Worm (Caenorhabditis elegans) whole organism, L4 larva: ENCODE measurements around the gene C24H12.6.

Experiments
- F10B5.3 ChIP-seq: sonication (generic microtip); optimal IDR thresholded peaks from 2 replicates; lab custom pipeline; 2016; ENCODE audit warnings: mild to moderate bottlenecking, missing genetic modification characterization, missing compliant biosample characterization
- daf-8 ChIP-seq: fragments of 200-800 bp; sonication (Bioruptor generic); IDR thresholded peaks from 2 replicates; pipeline ENCODE4 v1.3.6; 2022; ENCODE audit warnings: missing genetic modification characterization, missing compliant biosample characterization
- dpl-1 ChIP-seq: fragments of 150-350 bp; optimal IDR thresholded peaks from 2 replicates; lab custom pipeline; 2014; ENCODE audit warnings: missing biosample characterization, missing genetic modification reagents, missing genetic modification characterization
- mep-1 ChIP-seq: fragments of 150-350 bp; sonication (generic microtip); optimal IDR thresholded peaks from 3 replicates; lab custom pipeline; 2014; ENCODE audit warnings: missing biosample characterization, missing genetic modification characterization
- nhr-237 ChIP-seq: sonication (generic microtip); optimal IDR thresholded peaks from 2 replicates; lab custom pipeline; 2017; ENCODE audit warnings: missing biosample characterization, missing genetic modification characterization
- nhr-76 ChIP-seq: fragments of 150-350 bp; optimal IDR thresholded peaks from 2 replicates; lab custom pipeline; 2014; ENCODE audit warnings: missing biosample characterization, missing genetic modification characterization
- nhr-77 ChIP-seq: fragments of 150-350 bp; optimal IDR thresholded peaks from 2 replicates; lab custom pipeline; 2014; ENCODE audit warnings: missing biosample characterization, missing genetic modification characterization
- pqm-1 ChIP-seq: sonication (generic microtip); optimal IDR thresholded peaks from 2 replicates; lab custom pipeline; 2017; ENCODE audit warnings: missing biosample characterization, missing genetic modification characterization

DNA sequence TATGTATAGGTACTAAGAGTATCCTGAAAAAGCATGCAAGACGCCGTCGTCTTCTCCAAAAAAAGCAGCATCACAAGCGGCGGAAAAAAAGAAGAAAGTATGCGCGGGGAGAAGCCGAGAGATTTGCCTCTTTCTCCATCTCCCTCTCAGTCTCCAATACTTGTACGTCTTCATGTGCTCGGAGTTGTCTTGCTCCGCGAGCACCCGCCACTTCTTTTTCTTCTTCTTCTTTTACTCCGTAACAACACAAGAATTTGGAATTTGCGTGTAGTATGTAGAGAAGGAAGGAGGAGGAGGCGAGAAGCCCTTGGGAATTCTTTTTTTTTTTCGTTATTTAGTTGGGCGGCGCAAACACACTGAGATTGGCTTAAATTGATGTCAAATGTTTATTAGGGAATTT, 17.5 kb downstream of the C24H12.6 start:
- no peak for TF ChIP-seq nhr-237 (tag; lab: Kevin White, UChicago)
- no peak for TF ChIP-seq nhr-76 (tag; lab: Kevin White, UChicago)
- no peak for TF ChIP-seq nhr-77 (tag; lab: Kevin White, UChicago)
- peak; percentile 48 for TF ChIP-seq mep-1 (tag; lab: Kevin White, UChicago)
- TF ChIP-seq F10B5.3 (tag; lab: Kevin White, UChicago) = no peak
- TF ChIP-seq daf-8 = no peak
- no peak for TF ChIP-seq dpl-1 (GFP tag; lab: Kevin White, UChicago)
- no peak for TF ChIP-seq pqm-1 (tag; lab: Kevin White, UChicago)
